Fruit fly (Drosophila melanogaster) whole organism, pupa: ENCODE measurements around the gene CG3513.

Experiments
- CG14655 ChIP-seq: fragments of 200-800 bp; sonication (Bioruptor generic); optimal IDR thresholded peaks from 3 replicates; lab custom pipeline; 2017; ENCODE audit warnings: mild to moderate bottlenecking, missing biosample characterization, missing genetic modification reagents, missing genetic modification characterization
- CG17806 ChIP-seq: fragments of 200-800 bp; sonication (Bioruptor generic); optimal IDR thresholded peaks from 2 replicates; lab custom pipeline; 2018; ENCODE audit warnings: missing biosample characterization, mild to moderate bottlenecking, missing genetic modification characterization, moderate library complexity
- CG32121 ChIP-seq: fragments of 200-800 bp; sonication (Bioruptor generic); IDR thresholded peaks from 2 replicates; pipeline ENCODE4 v1.3.6; 2022; ENCODE audit warnings: missing biosample characterization, missing genetic modification characterization
- CG4496 ChIP-seq: fragments of 200-800 bp; sonication (Bioruptor generic); IDR thresholded peaks from 3 replicates; pipeline ENCODE4 v1.3.6; 2022; ENCODE audit warnings: missing biosample characterization, missing genetic modification characterization
- CG9948 ChIP-seq: fragments of 200-800 bp; sonication (Bioruptor generic); optimal IDR thresholded peaks from 2 replicates; lab custom pipeline; 2018; ENCODE audit warnings: missing biosample characterization, mild to moderate bottlenecking, missing genetic modification characterization, moderate library complexity
- D1 ChIP-seq: fragments of 200-800 bp; sonication (Bioruptor generic); optimal IDR thresholded peaks from 2 replicates; lab custom pipeline; 2018; ENCODE audit warnings: missing biosample characterization, mild to moderate bottlenecking, missing genetic modification characterization, moderate library complexity
- EcR ChIP-seq: fragments of 200-800 bp; sonication (Bioruptor generic); optimal IDR thresholded peaks from 3 replicates; lab custom pipeline; 2019; ENCODE audit warnings: missing biosample characterization, missing genetic modification characterization, mild to moderate bottlenecking, moderate library complexity, missing genetic modification reagents
- Pif1A ChIP-seq: fragments of 200-800 bp; sonication (Bioruptor generic); optimal IDR thresholded peaks from 3 replicates; lab custom pipeline; 2016; ENCODE audit warnings: missing biosample characterization, missing genetic modification characterization
- Pif1B ChIP-seq: fragments of 200-800 bp; sonication (Bioruptor generic); optimal IDR thresholded peaks from 3 replicates; lab custom pipeline; 2016; ENCODE audit warnings: missing biosample characterization, missing genetic modification characterization
- Snoo ChIP-seq: fragments of 200-800 bp; sonication (Bioruptor generic); optimal IDR thresholded peaks from 3 replicates; lab custom pipeline; 2017; ENCODE audit warnings: missing biosample characterization, mild to moderate bottlenecking, missing genetic modification characterization, inconsistent platforms
- gl ChIP-seq: fragments of 200-800 bp; sonication (Bioruptor generic); optimal IDR thresholded peaks from 2 replicates; lab custom pipeline; 2018; ENCODE audit warnings: missing biosample characterization, mild to moderate bottlenecking, missing genetic modification characterization

- TF ChIP-seq CG4496 (GFP tag; lab: Robert Waterston, UW) (0 out of 3 replicates have a peak, but pooled peaks have one; percentile 39), CG9948 (tag; lab: Kevin White, UChicago) (peak; percentile 39), Snoo (no peak), Pif1B (GFP tag; lab: Kevin White, UChicago) (no peak), Pif1A (GFP tag; lab: Kevin White, UChicago) (no peak), CG32121 (GFP tag; lab: Robert Waterston, UW) (peak; percentile 21; the same call in 1 of the 2 replicates), CG14655 (GFP tag; lab: Kevin White, UChicago) (peak; percentile 50), CG17806 (no peak), EcR (GFP tag; lab: Kevin White, UChicago) (no peak), D1 (tag; lab: Kevin White, UChicago) (no peak), gl (tag; lab: Kevin White, UChicago) (no peak)
These were observed 44.2 kb upstream of the CG3513 start for dm6 chr2L:3737003-3737662.
